Fruit fly (Drosophila melanogaster) whole organism, larva: Measurements from ENCODE around the gene CG2772.

Experiments
- noc ChIP-seq: fragments of 200-800 bp; sonication (Bioruptor generic); optimal IDR thresholded peaks from 3 replicates; lab custom pipeline; 2019; ENCODE audit warnings: missing biosample characterization, mild to moderate bottlenecking, missing genetic modification characterization, moderate library complexity

Gene CG2772

DNA sequence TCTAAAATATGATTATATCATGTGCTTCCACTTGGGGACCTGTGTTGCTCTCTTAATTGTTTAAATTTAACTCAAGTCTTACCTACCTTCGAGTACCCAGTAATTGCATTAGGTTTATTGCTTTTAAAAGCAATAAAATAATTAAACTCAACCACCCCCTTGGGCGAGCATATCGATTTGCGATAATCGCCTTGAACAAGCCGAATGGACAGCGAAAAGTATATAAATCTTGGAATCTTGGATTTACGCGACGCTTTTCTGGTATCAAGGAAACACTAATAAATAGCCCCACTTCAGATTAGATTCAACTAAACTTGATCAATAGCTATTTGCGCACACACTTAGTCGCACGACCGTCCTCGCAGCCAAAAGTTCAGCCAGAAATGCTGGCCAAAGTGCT is at the start of gene CG2772:
Gene CG2772 (plus strand): TSS at position 338 of the 400 bp plus-strand sequence.
- TF ChIP-seq noc, result peak; percentile 53

DNA sequence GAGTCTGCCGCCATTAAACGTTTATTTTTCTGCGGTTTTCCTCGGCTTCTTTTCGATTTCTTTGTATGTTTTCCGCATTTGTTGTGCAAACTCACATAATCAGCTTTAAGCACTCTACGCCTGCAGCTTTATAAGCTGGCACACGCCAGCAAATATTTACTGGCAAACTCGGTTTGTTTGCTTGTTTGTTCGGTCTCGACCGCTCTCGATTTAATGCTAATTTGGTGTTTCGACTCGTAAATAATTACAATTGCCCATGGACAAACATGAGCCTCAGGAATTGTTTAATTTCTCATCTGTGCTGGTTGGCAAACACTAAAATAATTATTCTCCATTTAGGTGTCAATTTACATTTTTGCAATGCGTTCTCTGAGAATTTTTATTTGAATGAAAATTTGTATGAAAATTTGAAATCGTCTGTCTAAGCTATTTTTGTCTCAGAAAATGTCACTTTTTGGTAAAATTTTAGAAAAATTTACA is 48.2 kb upstream of the CG2772 start, which contains the start of gene CG34175:
Gene CG34175 (plus strand): TSS at position 430 of the 480 bp plus-strand sequence.
- TF ChIP-seq noc, result no peak

DNA sequence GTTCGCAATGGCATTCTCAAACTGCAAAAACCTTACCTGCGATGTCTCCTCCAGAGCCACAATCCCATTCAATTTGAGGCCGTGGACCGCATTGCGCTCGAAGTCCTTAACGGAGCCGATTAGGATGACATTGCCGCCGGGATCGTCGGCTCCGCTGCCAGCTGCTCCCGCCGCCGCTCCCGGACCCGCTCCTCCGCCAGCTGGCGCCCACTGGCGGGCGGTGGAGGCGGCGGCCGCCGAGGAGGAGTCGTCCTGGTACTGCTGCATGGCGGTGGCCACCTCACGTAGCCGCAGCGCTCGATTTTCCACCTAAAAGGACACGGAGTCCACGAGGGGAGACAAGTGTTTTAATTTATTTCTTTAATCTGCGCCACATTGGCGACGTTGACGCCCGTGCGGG is 38.1 kb upstream of the CG2772 start:
- TF ChIP-seq noc, result no peak

DNA sequence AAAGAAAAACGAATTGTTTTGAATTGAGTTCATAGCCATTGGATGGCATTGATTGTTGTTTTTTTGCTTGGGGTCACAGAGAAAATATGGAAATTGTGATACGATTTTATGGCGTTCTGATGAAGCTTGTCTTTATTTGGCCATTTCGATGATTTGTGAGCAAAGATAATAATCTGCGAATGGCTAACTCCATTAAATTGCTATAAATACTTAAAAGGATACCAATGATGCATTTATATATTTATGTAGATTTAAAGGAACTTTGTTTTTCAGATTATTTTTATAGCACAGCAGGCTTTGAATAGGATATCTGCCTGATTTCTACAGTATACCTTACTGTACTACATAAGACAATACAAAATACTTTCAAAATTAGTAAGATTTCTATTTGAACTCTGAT is 35.5 kb upstream of the CG2772 start, which contains the start of gene CG8840:
Gene CG8840 (plus strand): TSS at position 301 of the 400 bp plus-strand sequence.
- TF ChIP-seq noc, result no peak

DNA sequence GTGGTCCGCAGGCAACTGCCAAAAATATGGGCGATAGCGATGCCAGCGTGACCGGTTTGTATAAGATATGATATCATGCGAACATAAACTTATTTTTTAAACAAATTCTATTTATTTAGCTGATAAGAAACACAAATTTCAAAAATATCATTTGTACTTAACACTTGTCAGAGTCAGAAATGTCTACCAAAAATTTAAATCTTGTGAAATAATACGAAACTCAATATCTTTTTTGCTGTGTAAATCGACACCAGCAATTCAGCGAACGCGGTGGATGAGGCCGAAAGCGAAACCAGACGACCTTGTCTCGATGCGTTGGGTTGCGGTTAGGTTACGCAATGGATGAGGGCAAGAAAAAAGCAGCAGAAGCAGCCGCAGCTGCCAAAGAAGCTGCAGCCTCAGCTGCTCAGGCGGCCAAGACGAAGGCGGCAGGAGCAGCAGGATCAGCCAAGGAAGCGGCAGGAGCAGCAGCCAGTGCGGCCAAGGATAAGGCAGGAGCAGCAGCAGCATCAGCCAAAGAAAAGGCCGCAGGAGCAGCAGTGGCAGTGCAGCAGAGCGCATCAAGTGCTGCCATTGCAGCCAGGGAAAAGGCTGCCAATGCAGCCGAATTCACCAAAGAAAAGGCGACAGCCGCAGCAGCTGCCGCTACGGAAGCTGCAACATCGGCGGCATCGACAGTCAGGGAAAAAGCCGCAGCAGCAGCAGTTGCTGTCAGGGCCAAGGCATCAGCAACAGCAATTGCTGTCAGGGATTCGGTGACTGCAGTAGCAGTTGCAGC is 29.1 kb upstream of the CG2772 start, which contains the start of gene CG31952:
Gene CG31952 (plus strand): TSS at position 167 of the 778 bp plus-strand sequence.
- peak; percentile 2 for TF ChIP-seq noc

DNA sequence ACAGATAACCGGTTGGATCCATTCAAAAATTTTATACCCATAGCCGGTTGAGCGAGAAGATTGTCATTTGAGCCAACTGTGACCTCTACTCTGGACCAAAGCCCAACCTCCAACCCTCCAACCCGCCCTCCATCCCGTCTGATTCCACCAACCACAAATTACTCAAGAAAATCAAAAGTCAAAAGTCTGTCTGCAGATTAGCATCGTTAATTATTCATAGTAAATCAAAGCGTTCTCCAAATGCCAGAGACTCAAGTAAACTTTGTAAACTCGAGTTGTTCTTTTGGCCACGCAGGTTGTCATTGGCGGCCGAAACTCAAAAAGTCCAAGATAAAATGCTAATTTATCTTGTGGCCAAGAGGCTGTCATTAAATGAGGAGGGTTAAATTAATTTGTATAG is 28.2 kb upstream of the CG2772 start:
- TF ChIP-seq noc, result no peak

DNA sequence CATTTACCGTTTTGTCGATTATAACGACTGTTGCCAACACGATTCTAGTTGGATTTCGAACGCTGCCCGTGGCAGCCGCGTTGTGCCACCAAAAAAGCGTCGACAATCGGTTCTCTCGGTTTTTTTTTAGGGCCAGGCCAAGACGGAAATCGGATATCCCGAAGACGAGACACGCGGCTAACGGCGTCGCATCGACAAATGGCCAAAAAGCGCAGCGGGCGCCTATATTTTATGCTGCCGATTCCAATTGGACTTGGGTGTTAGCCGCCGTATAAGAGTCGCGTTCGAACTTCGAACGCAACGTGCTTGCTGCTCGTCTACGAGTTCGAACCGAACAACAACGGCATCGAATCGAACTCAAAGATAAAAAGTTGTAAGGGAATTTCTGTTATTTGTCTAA is 23.0 kb upstream of the CG2772 start:
- TF ChIP-seq noc, result no peak

DNA sequence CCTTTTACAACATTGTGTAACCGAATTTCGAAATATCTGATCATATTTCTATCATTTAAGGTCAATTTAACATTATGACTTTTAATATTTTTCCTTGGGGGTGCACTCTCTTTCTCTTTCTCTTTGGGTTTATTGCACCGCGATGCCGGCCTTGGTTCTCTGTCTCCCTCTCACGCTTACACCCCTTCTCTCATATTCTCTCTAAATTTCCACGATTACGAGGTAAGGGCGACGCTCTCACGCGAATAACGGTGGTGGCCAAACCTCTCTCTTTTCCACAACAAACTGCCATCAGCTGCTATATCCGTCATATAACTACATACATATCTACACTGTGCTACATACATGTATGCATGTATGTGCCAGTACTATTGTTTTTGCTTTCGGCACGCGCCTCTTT is 19.8 kb upstream of the CG2772 start:
- TF ChIP-seq noc, result no peak

DNA sequence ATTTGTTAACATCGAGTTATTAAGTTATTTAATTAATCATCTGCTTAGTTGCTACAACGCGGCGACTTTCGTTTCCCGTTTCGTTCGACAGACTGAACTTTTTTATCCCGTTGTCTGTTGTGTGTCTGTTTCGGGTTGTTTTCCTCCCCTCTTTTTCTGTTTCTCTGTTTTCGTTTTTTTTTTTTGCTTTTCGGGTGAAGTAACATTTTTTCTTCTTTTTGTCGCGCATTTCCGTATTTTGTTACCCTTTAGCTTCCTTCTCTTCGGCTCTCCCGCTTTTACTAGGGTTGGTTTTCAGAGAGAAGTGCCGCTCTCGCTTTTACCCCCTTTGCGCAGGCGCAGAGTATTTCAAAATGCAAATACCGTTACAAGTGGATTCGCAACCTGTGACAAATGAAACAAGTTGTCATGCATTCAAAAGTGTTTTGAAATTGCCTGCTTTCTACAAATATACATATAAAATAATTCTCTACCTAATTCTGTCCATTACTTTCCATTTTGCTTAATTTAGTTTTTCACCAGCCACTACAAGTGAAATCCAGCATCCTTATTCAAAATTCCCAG is 19.0 kb upstream of the CG2772 start, which contains the start of gene Pgant2:
Gene Pgant2 (minus strand): TSS at position 51 of the 564 bp plus-strand sequence.
- TF ChIP-seq noc, result no peak

DNA sequence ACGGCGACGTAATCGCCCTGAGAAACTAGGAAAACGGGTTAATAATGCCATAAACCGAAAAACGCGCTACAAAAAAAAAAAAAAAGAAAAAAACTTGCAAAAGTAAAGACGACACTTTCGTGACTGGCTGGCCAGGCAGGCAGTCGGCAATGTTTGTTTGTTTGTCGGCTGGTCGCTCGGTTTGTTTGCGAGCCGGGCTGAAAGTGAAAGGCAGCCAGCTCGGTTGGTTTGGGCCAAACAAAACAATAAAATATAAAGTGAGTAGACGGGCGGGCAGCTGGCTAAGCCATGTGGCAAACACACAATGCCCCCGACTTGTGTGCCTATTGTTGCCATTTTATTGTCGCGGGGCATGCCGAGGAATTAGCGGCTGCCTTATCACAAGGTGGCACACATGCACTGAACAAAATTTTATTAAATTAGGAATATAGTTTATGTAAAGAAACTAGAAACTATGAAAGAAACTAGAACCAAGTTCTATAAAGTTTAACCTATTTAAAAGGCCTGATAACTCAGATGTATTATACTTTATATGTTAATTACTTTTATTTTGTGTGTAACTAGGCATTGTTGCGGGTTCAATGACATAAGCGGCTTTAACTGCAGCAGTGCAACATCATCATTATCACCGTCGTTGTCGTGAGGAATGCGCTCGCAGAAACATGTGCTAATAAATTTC is 17.2 kb upstream of the CG2772 start:
- no peak for TF ChIP-seq noc

DNA sequence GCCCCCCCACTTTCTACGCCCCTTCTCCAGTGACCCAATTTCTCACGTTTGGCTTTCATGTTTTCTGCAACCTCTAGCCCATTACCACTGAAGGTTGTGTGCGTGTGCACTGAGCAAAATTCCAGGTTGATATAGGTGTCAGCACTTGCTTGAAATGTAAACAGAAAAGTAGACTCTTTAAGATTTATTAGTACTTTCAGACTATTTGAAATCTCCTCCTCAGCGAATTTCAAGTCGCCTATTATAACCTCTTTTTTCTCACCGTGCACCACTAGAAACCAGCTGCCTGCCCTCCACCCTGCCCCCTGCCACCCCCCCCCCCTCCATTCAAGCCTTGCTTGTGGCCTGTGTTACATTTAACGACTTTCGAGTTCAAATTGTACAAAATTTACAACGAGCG is 10.7 kb upstream of the CG2772 start:
- TF ChIP-seq noc, result no peak

DNA sequence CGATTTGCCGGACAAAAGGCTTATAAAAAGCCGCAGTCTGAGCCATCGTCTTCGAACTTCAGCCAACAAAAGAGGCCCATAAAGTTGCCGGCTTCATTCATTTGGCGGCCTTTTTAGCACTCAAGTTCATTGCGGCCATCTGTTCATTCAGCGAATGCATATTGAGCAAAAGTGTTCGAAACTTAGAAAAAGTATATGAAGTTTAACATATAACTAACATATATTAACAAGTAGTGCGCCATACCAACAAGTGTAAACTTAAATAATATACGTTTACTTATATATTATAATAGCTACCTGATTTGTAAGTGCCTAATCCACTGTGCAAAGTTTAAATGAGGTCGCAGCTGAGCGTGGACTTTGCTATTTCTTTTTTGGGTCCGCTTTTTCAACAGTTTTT is 9.4 kb upstream of the CG2772 start:
- TF ChIP-seq noc, result no peak

DNA sequence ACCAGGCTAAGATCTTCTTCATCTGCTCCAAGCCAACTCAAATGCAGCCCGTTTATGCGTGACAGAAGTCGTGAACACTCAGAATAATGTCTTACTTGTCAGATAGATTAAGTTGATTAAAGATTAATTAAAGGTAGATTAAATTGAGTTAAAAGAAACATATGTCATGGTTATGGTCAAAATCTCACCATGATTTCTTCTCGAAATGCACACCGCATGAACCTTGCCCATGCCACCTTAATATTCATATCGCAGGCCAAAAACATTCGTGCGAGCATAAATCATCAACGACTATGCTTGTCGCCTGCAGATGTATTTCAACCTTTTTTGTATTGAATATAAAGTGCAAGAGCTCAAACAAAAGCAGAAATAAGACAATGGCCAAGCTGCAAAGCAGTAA is 8.7 kb upstream of the CG2772 start:
- TF ChIP-seq noc, result no peak

DNA sequence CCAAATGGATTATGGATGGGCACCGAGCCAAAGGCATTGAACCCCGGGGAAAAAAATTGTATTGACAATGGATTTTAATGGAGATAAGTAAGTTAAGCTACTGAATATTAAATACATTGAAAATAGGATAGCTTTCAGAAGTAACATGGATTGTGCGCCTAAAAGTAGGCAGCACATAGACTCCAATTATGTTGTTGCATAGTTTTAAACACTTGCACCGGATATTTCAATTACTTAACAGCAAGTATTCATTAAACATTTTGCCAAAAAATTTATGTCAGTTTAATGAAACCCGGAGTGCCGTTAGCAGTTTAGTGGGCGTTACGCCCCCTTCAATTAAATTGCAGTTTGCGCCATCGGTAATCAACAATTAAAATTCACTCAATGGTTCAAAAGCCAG is 7.7 kb upstream of the CG2772 start:
- TF ChIP-seq noc, result no peak

DNA sequence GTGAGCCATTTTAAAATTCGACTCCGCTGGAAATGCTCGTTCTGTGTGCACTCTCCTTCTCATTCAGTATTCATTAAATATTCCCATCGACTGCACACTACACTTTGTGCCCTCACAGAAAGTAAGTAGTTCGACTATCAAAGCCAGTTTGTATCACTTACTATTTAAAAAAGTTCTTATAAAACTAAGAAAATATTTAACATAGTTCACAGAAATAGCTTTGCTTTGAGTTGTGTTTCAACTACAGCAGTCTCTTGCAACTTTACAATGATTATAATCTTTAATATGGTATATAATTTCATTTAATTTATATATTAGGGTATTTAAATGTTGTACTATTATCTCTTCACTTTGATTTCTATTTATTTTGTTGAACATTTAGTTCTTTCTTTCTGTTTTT is 6.3 kb upstream of the CG2772 start:
- no peak for TF ChIP-seq noc

DNA sequence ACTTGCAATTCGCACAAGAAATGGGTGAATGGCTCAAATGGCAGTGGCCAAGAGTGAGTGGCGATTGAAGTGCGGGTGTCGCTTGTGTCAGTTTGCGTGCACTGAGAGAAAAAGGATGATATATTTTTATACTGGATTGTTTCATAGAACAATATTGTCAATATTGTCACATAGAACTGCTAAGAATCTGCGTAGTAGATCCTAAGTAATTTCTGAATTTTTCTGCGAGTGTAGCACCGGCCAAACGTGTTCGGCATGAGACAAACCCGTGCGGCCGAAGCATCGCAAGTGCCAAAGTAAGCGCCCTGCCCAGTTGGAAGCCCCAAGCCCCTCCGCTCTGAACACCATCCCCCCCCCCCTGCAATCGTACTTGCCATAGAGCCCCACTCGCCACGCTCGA is 5.5 kb upstream of the CG2772 start:
- no peak for TF ChIP-seq noc

DNA sequence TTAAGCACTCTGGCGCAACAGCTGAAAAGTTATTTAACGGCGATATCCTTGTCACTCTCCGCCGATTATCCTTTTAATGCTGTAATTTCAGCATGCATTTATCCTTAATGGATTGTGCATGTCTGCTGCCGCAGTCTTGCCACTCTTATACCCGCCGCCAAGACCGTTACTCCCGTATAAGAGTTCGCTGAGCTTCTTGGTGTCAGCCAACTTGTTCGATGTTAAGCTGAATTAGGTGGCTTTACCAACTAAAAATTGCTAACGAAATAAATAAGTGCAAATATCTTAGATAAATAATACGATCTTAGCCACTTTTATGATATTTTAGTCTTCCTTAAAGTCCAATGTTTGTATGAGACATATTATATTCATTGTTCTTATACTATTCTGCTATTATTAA is 4.6 kb upstream of the CG2772 start:
- TF ChIP-seq noc, result no peak
